Fruit fly (Drosophila melanogaster) whole organism, embryonic: ENCODE results near the gene amrt.

Experiments
- Ada2b ChIP-seq: fragments of 200-800 bp; sonication (Bioruptor generic); IDR thresholded peaks from 2 replicates; pipeline ENCODE4 v1.3.6; 2022; ENCODE audit warnings: missing biosample characterization, missing genetic modification characterization
- Atf6 ChIP-seq: fragments of 200-800 bp; sonication (Bioruptor generic); IDR thresholded peaks from 2 replicates; pipeline ENCODE4 v1.3.6; 2022; ENCODE audit warnings: missing biosample characterization, missing genetic modification characterization
- CG32532 ChIP-seq: fragments of 200-800 bp; sonication (Bioruptor generic); IDR thresholded peaks from 2 replicates; pipeline ENCODE4 v1.3.6; 2022; ENCODE audit warnings: missing biosample characterization, missing genetic modification characterization
- CTCF ChIP-seq: fragments of 200-800 bp; sonication (Bioruptor generic); optimal IDR thresholded peaks from 2 replicates; lab custom pipeline; 2017; ENCODE audit warnings: missing biosample characterization, mild to moderate bottlenecking, missing genetic modification characterization, moderate library complexity
- Side ChIP-seq: fragments of 200-800 bp; sonication (Bioruptor generic); optimal IDR thresholded peaks from 2 replicates; lab custom pipeline; 2016; ENCODE audit warnings: missing biosample characterization, missing genetic modification characterization
- ash1 ChIP-seq: fragments of 200-800 bp; sonication (Bioruptor generic); optimal IDR thresholded peaks from 2 replicates; lab custom pipeline; 2018; ENCODE audit warnings: missing biosample characterization, mild to moderate bottlenecking, missing genetic modification characterization
- exex ChIP-seq: fragments of 200-800 bp; sonication (Bioruptor generic); optimal IDR thresholded peaks from 4 replicates; lab custom pipeline; 2018; ENCODE audit warnings: missing biosample characterization, mild to moderate bottlenecking, missing genetic modification characterization, moderate library complexity
- fru ChIP-seq: fragments of >200 bp; optimal IDR thresholded peaks from 2 replicates; lab custom pipeline; 2017
- h ChIP-seq: fragments of >200 bp; optimal IDR thresholded peaks from 2 replicates; lab custom pipeline; 2017
- psq ChIP-seq: fragments of 200-800 bp; sonication (Bioruptor generic); optimal IDR thresholded peaks from 2 replicates; lab custom pipeline; 2017; ENCODE audit warnings: missing biosample characterization, missing genetic modification characterization
- slp2 ChIP-seq: fragments of 200-800 bp; sonication (Bioruptor generic); optimal IDR thresholded peaks from 2 replicates; lab custom pipeline; 2016; ENCODE audit warnings: missing biosample characterization, missing genetic modification characterization
- sna ChIP-seq: fragments of 200-800 bp; sonication (Bioruptor generic); IDR thresholded peaks from 2 replicates; pipeline ENCODE4 v1.3.6; 2022; ENCODE audit warnings: missing biosample characterization, missing genetic modification characterization; ENCODE audit not compliant: partially characterized antibody
- wor ChIP-seq: fragments of 200-800 bp; sonication (Bioruptor generic); IDR thresholded peaks from 2 replicates; pipeline ENCODE4 v1.3.6; 2022; ENCODE audit warnings: missing biosample characterization, missing genetic modification characterization

DNA sequence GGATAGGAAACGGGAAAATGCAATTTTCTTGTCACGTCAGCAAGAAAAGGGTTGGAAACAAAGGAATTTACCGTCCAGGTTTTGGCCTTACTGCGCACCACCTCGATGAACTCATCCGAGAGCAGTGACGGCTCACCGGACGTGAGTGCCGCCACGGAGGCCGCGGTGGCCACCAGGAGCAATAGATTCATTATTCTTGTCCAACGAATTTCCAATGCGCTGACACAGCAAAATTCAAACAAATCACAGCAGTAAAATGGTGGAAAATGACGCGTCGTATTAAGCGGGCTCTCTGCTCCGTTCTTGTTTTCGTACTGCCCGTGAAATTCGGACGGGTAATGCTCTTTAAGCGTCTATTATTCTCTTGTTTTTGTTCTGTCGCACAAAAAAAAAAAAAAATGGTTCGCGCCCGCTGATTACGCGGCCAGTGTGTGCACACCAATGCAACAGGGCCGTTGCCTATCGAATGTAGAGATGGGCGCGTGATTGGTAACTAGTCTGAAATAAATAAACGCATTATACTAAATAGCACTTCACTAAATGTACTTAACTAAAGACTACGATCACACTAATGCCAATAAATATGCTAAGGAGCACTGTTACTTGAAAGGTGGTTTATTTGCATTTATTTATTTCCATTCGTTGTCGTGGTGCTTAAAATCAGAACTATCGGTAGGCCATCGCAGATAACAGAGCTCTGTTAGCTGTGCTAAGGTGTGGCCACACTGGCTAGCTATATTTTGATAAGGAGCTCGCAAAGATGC, at the start of gene amrt, which contains the start of gene CtsB:
- TF ChIP-seq ash1 (GFP tag; lab: Kevin White, UChicago) (no peak), Ada2b (no peak), Side (GFP tag; lab: Kevin White, UChicago) (peak; percentile 51), CG32532 (GFP tag; lab: Robert Waterston, UW) (peak; percentile 42; the same call in 1 of the 2 replicates), psq (no peak), exex (tag; lab: Kevin White, UChicago) (peak; percentile 22), h (lab: Kevin White, UChicago) (no peak), CTCF (GFP tag; lab: Kevin White, UChicago) (no peak), slp2 (GFP tag; lab: Kevin White, UChicago) (peak; percentile 16), sna (peak; percentile 76), wor (GFP tag; lab: Robert Waterston, UW) (no peak), Atf6 (GFP tag; lab: Robert Waterston, UW) (no peak), fru (lab: Kevin White, UChicago) (no peak)
